Fruit fly (Drosophila melanogaster): ENCODE data around the gene CG5139.
A peak's percentile ranks its signal among the peaks of the same experiment; 100 is the strongest.

Gene CG5139

DNA sequence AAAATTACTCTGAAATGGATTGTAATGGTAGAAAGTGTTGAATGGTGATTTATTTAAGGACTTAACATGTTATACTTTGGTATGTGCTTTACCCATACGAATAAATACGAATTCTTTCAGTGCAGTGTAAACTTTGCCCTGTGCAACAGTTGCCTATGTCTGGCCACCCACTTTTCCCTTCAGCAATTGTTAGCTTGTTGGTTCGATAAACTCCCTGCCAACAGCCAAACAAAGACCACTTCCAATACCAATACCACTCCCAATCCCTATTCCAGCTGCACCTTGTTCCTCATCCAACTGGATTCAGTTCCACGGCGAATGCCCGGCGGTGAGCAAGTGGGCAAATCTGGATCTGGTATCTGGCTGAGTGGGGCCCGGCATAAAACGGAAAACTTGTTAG, 4.8 kb upstream of the CG5139 start, which contains the start of gene CG14342:
Gene CG14342 (plus strand): TSS at position 301 of the 400 bp plus-strand sequence.
- no peak for TF ChIP-seq Myc (optimal IDR thresholded peaks at IDR 0.05)
- no peak for TF ChIP-seq sage (GFP tag; optimal IDR thresholded peaks at IDR 0.05)
- TF ChIP-seq OdsH (GFP tag; optimal IDR thresholded peaks at IDR 0.05), result no peak
- TF ChIP-seq woc (GFP tag; optimal IDR thresholded peaks at IDR 0.05), result no peak
- no peak for TF ChIP-seq h (GFP tag; optimal IDR thresholded peaks at IDR 0.05)
- TF ChIP-seq dl (GFP tag; optimal IDR thresholded peaks at IDR 0.05; ENCODE audit: insufficient read depth in 1 of 2, partially characterized antibody in 2 of 2), result no peak
- no peak for TF ChIP-seq psq (GFP tag; optimal IDR thresholded peaks at IDR 0.05)
- TF ChIP-seq pan (optimal IDR thresholded peaks at IDR 0.05), result no peak

DNA sequence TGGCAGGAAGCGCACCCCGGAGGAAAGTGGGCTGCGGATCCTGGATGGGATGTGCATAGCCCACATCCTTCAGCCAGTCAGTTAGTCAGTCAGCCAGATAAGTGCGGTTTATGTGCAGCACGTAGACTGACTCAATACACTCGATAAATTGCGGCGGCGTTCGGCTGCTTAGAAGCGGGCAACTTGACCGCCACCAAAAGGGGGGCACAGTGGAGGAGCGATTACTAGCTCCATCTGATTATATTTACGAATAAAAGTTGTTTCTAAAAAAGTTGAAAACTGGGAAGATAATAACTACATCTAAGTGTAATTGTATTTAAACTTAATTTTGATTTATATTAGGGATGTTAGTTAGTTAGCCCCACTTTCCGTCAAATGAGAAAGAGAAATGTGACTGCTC, 3.4 kb upstream of the CG5139 start:
- TF ChIP-seq sv (GFP tag; optimal IDR thresholded peaks at IDR 0.05) (no peak), Abd-B (GFP tag; optimal IDR thresholded peaks at IDR 0.05) (no peak), fru (GFP tag; optimal IDR thresholded peaks at IDR 0.05) (no peak), dl (GFP tag; optimal IDR thresholded peaks at IDR 0.05; ENCODE audit: insufficient read depth in 1 of 2, partially characterized antibody in 2 of 2) (no peak), Myc (optimal IDR thresholded peaks at IDR 0.05) (no peak), OdsH (GFP tag; optimal IDR thresholded peaks at IDR 0.05) (no peak), Vsx2 (GFP tag; optimal IDR thresholded peaks at IDR 0.05; ENCODE audit: partially characterized antibody) (no peak), h (GFP tag; optimal IDR thresholded peaks at IDR 0.05) (no peak), brk (GFP tag; optimal IDR thresholded peaks at IDR 0.05) (no peak), tai (GFP tag; optimal IDR thresholded peaks at IDR 0.05) (no peak), br (GFP tag; optimal IDR thresholded peaks at IDR 0.05) (no peak), CG32264 (GFP tag; optimal IDR thresholded peaks at IDR 0.05) (no peak), Sp1 (GFP tag; optimal IDR thresholded peaks at IDR 0.05) (no peak), foxo (GFP tag; optimal IDR thresholded peaks at IDR 0.05) (no peak), dsf (GFP tag; optimal IDR thresholded peaks at IDR 0.05; ENCODE audit: borderline replicate concordance) (no peak), Rel (GFP tag; optimal IDR thresholded peaks at IDR 0.05) (no peak), Rel (tag; optimal IDR thresholded peaks at IDR 0.05) (no peak), Hr83 (GFP tag; optimal IDR thresholded peaks at IDR 0.05; ENCODE audit: poor library complexity, severe bottlenecking) (no peak), CrebA (GFP tag; optimal IDR thresholded peaks at IDR 0.05; ENCODE audit: borderline replicate concordance) (no peak), Hr78 (GFP tag; optimal IDR thresholded peaks at IDR 0.05) (no peak)

DNA sequence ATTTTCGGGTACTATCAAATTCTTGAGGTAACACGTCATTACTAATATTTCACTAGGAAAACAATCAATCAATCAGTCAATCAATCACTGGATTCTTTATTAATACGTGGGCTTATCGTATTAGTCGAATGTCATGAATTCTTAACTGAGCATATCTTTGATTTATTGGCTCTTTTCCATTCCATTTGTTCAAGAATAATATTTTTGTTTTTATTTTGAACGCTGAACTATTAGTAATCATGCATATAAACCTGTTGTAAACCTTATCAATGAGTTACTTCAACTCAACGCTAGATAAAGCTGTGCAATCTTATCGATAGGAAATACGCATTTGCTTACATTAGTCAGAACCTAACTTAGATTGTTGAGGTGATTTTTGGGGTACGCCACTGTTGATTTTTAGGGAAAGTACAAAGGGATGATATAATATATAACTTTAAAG, 2.4 kb upstream of the CG5139 start:
- TF ChIP-seq Rel (GFP tag; optimal IDR thresholded peaks at IDR 0.05) (no peak), Rel (tag; optimal IDR thresholded peaks at IDR 0.05) (peak; percentile 89), fru (GFP tag; optimal IDR thresholded peaks at IDR 0.05) (peak; percentile 27), ey (GFP tag; optimal IDR thresholded peaks at IDR 0.05) (no peak)

DNA sequence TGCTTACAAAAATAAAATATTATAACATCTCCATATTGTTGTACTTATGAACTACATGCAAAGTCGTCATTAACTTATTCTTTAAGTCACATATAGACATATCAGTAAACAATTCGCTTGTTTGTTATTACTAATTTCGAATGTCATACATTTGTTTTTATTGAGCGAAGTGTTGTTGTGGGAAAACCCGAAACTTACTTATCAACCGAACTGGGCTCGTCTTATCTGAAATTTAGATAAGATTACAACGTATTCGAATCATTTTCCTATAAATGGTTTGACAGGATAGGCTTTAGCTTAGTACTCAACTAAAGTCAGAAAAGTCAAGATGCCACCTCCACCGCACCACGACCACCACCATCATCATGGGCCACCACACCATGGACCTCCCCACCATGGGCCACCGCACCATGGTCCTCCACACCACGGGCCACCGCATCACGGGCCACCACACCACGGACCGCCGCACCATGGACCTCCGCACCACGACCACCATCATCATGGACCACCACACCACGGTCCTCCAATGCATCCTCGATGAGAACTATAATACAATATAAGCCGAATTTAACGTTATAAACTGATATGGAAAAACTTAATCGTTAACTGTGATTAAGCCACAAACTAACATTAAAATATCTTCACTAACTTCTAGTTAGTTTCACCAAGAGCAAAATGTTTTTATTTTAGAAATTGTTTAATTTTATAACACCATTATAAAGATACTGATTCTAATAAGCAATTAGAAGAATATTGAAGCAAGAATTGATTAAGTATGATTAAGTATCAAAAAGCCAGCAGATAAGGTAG, 1.1 kb upstream of the CG5139 start, which contains the start of the genes CG43349 and CG5011:
Gene CG43349 (plus strand): TSS at position 294 of the 810 bp plus-strand sequence.
Gene CG5011 (plus strand): TSS at position 760 of the 810 bp plus-strand sequence.
- TF ChIP-seq dl (GFP tag; optimal IDR thresholded peaks at IDR 0.05; ENCODE audit: insufficient read depth in 1 of 2, partially characterized antibody in 2 of 2) (peak; percentile 48 to 72), Jra (GFP tag; optimal IDR thresholded peaks at IDR 0.05) (no peak), Dfd (GFP tag; optimal IDR thresholded peaks at IDR 0.05) (peak; percentile 65), GATAd (GFP tag; optimal IDR thresholded peaks at IDR 0.05) (no peak), Rel (GFP tag; optimal IDR thresholded peaks at IDR 0.05) (no peak), Rel (tag; optimal IDR thresholded peaks at IDR 0.05) (peak; percentile 85), HLH106 (tag; optimal IDR thresholded peaks at IDR 0.05) (no peak), N (GFP tag; optimal IDR thresholded peaks at IDR 0.05) (no peak)

Measured in whole organism, wandering third instar larva.